Worm (Caenorhabditis elegans): ENCODE results near the gene tbc-3.

ce11 chrIV:9872210-9872609 is 26.6 kb upstream of the tbc-3 start:
- TF ChIP-seq ztf-23 (GFP tag; IDR thresholded peaks at IDR 0.05) (no peak), cog-1 (tag; optimal IDR thresholded peaks at IDR 0.05) (no peak), flt-1 (GFP tag; IDR thresholded peaks at IDR 0.05) (no peak), ref-1 (GFP tag; conservative IDR thresholded peaks at IDR 0.05) (no peak), klf-2 (GFP tag; conservative IDR thresholded peaks at IDR 0.05) (no peak)

Measured in whole organism, midembryonic.